Worm (Caenorhabditis elegans): ENCODE measurements around the gene aat-8.

The aat-8 gene

DNA sequence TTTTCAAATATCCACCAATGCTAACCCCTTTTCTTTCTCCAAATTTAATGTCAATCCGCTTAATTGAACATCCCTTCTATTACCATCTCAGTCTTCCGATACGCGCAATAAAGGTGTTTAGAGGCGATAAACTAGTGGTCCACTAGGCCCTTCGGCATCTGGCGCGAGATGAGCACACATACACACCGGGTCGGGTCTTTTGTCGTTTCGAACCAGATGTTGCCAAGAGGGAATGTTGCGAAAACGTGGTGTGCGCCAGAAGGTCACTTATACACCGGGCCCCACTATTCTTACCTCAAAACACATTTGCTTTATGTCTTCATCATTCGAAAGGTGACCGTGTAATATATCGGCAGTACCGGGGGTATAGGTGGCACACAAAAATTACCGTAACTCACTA, 20.8 kb downstream of the aat-8 start:
- peak; percentile 24 for TF ChIP-seq hmg-4 (GFP tag; optimal IDR thresholded peaks at IDR 0.05)
- no peak for TF ChIP-seq scrt-1 (GFP tag; IDR thresholded peaks at IDR 0.05)
- no peak for TF ChIP-seq hnd-1 (tag; optimal IDR thresholded peaks at IDR 0.05)
- TF ChIP-seq pes-1 (GFP tag; IDR thresholded peaks at IDR 0.05) = no peak
- TF ChIP-seq sea-1 (GFP tag; conservative IDR thresholded peaks at IDR 0.05) = no peak

DNA sequence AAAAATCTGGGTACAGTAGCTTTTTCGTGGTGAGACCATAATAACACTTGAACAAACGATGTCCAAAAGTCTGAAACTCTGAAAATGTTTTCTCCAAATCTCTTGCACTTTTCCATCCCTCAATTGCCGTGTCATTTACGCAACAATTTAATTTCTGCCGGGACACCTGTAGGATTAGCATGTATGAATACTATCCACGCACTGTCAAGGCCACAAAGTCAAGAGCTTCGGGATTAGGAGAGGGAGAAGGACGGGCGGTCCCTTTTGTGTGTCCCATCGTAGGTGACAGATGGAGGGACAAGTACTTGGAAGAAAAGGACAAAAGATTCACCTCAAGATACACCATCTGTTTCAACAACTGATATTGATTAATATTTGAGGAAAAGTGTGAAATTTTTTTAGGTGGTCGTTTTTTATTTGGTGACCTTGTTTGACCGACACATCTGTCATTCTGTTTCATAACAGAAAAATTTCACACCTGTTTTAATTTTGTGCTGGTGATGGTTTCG, 21.8 kb downstream of the aat-8 start:
- TF ChIP-seq ceh-36 (tag; optimal IDR thresholded peaks at IDR 0.05) = peak; percentile 43
- TF ChIP-seq pes-1 (GFP tag; IDR thresholded peaks at IDR 0.05) = no peak
- no peak for TF ChIP-seq B0310.2 (tag; optimal IDR thresholded peaks at IDR 0.05)

DNA sequence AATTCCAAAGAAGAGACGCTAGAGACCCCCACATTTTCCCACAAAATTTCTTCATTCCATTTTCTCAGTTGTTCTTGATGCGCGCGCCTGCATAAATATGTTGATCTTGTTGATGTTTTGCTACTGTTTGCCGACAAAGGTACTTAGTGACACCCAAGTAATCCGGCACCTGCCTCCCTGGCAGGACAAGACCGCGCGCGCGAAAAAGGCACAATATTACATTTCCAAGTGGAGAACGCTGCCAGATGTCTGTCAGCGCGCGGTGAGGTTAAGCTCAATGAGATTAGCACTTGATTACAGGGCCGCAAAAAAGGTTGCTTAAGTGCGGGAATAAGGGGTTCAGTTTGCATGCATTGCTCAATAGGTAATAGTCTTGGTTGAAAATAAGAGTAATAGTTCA, 23.2 kb downstream of the aat-8 start:
- TF ChIP-seq hmg-4 (GFP tag; optimal IDR thresholded peaks at IDR 0.05) = no peak
- no peak for TF ChIP-seq B0310.2 (tag; optimal IDR thresholded peaks at IDR 0.05)
- TF ChIP-seq ceh-36 (tag; optimal IDR thresholded peaks at IDR 0.05) = peak; percentile 47

DNA sequence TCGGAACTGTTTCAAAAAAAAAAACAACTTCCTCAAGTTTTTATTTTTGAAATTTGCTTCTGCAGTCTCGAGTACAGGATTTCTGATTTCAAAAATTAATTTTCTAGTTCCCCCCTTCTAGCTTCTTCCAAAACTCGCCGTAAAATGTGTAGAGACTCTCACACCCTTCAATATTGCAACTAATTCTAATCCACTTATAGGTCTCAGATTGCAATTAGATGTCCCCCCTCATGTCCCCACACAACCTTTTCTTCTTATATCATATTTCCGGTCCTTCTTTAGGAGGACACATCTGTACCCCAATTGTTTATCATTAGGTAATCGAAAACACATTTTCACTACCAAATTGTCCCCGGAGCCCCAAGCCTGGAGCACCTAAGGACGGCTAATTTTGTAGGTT, 24.4 kb downstream of the aat-8 start:
- TF ChIP-seq hmbx-1 (tag; optimal IDR thresholded peaks at IDR 0.05) = no peak
- no peak for TF ChIP-seq flt-1 (GFP tag; IDR thresholded peaks at IDR 0.05)
- TF ChIP-seq tra-4 (tag; optimal IDR thresholded peaks at IDR 0.05) = no peak
- no peak for TF ChIP-seq ceh-36 (tag; optimal IDR thresholded peaks at IDR 0.05)
- no peak for TF ChIP-seq B0310.2 (tag; optimal IDR thresholded peaks at IDR 0.05)
- TF ChIP-seq tbx-37 (GFP tag; conservative IDR thresholded peaks at IDR 0.05) = no peak
- no peak for TF ChIP-seq pes-1 (GFP tag; IDR thresholded peaks at IDR 0.05)
- TF ChIP-seq F13C5.2 (tag; optimal IDR thresholded peaks at IDR 0.05) = no peak
- no peak for TF ChIP-seq tbx-11 (GFP tag; IDR thresholded peaks at IDR 0.05)
- no peak for TF ChIP-seq hmg-4 (GFP tag; optimal IDR thresholded peaks at IDR 0.05)
- no peak for TF ChIP-seq ceh-13 (GFP tag; optimal IDR thresholded peaks at IDR 0.05)
- TF ChIP-seq sea-1 (GFP tag; conservative IDR thresholded peaks at IDR 0.05) = no peak
- TF ChIP-seq hnd-1 (tag; optimal IDR thresholded peaks at IDR 0.05) = no peak
- no peak for TF ChIP-seq aly-1 (tag; optimal IDR thresholded peaks at IDR 0.05)
- TF ChIP-seq scrt-1 (GFP tag; IDR thresholded peaks at IDR 0.05) = no peak
- TF ChIP-seq ets-7 (tag; optimal IDR thresholded peaks at IDR 0.05) = no peak
- TF ChIP-seq ama-1 (optimal IDR thresholded peaks at IDR 0.05) = no peak

DNA sequence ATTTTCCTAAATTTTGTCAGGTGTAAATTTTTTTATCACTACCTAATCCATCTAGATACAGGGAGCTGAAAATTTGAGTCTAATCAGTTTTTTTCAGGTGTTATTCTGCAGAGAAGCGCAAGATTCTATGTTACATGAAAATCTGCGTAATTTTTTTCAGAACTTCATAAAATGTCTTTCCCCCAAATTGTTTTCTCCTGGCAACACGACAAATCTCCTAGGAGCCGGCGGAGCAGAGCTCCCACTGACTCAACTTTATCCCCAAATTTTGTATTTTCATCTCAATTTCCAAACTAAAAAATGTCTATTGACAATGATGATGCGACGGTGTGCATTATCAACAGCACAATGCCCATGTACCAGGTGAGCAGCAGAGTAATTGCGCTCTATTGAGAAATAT, 25.4 kb downstream of the aat-8 start, which contains the start of gene F28F9.2:
F28F9.2 (plus strand) TSS at position 301 of the 400 bp plus-strand sequence.
- TF ChIP-seq tbx-11 (GFP tag; IDR thresholded peaks at IDR 0.05) (no peak), ama-1 (optimal IDR thresholded peaks at IDR 0.05) (no peak), pes-1 (GFP tag; IDR thresholded peaks at IDR 0.05) (no peak), hnd-1 (tag; optimal IDR thresholded peaks at IDR 0.05) (no peak), sea-1 (GFP tag; conservative IDR thresholded peaks at IDR 0.05) (no peak), hmg-4 (GFP tag; optimal IDR thresholded peaks at IDR 0.05) (no peak), scrt-1 (GFP tag; IDR thresholded peaks at IDR 0.05) (no peak), F13C5.2 (tag; optimal IDR thresholded peaks at IDR 0.05) (no peak), tbx-37 (GFP tag; conservative IDR thresholded peaks at IDR 0.05) (no peak), hmbx-1 (tag; optimal IDR thresholded peaks at IDR 0.05) (no peak), ceh-36 (tag; optimal IDR thresholded peaks at IDR 0.05) (no peak), ceh-13 (GFP tag; optimal IDR thresholded peaks at IDR 0.05) (no peak), flt-1 (GFP tag; IDR thresholded peaks at IDR 0.05) (no peak), B0310.2 (tag; optimal IDR thresholded peaks at IDR 0.05) (no peak), ets-7 (tag; optimal IDR thresholded peaks at IDR 0.05) (no peak), aly-1 (tag; optimal IDR thresholded peaks at IDR 0.05) (no peak), tra-4 (tag; optimal IDR thresholded peaks at IDR 0.05) (no peak)

DNA sequence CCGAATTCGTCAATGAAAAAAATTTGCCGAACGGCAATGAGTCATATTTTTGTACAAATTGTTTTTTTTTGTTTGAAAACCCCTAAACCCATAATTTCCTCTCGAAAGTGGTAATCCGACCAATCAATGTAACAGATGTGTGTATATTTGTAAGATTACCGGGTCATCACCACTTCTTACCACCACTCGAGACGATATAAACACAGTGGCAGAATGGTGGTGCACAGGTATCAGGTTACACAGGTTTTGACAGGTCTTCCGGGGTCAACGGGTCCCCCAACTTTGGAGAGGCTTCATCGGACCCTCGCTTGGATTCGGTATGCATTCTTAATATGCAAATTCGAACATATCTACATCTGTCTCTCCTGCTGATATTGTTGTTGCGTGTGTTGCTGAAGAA, 26.2 kb downstream of the aat-8 start:
- TF ChIP-seq scrt-1 (GFP tag; IDR thresholded peaks at IDR 0.05) (no peak), sea-1 (GFP tag; conservative IDR thresholded peaks at IDR 0.05) (no peak), B0310.2 (tag; optimal IDR thresholded peaks at IDR 0.05) (no peak), hmg-4 (GFP tag; optimal IDR thresholded peaks at IDR 0.05) (no peak), ama-1 (optimal IDR thresholded peaks at IDR 0.05) (no peak), hmbx-1 (tag; optimal IDR thresholded peaks at IDR 0.05) (no peak), ets-7 (tag; optimal IDR thresholded peaks at IDR 0.05) (no peak), ceh-36 (tag; optimal IDR thresholded peaks at IDR 0.05) (no peak), pes-1 (GFP tag; IDR thresholded peaks at IDR 0.05) (no peak)

DNA sequence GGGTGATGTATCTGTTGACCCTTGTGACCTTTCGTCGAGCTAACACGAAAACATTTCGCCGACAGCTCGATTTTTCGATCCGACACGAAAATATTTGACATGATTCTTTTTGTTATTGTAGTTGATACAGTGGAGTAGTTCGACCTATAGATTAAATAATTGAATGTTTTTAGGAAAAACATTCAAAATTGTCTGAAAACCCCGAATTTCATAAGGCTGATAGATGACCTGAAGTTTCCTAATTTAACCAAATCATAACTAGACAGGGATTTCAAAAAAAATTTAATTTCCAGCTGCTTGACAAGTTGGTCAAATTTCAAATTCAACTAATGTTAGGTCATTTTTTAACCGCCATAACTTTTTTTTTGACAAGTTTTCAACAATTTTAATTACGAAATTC, 29.8 kb downstream of the aat-8 start, which contains the start of gene cal-3:
cal-3 (minus strand) TSS at position 101 of the 400 bp plus-strand sequence.
- TF ChIP-seq tbx-37 (GFP tag; conservative IDR thresholded peaks at IDR 0.05) (no peak), flt-1 (GFP tag; IDR thresholded peaks at IDR 0.05) (no peak), sea-1 (GFP tag; conservative IDR thresholded peaks at IDR 0.05) (no peak), B0310.2 (tag; optimal IDR thresholded peaks at IDR 0.05) (no peak), pes-1 (GFP tag; IDR thresholded peaks at IDR 0.05) (no peak), ets-7 (tag; optimal IDR thresholded peaks at IDR 0.05) (no peak), ama-1 (optimal IDR thresholded peaks at IDR 0.05) (no peak), tra-4 (tag; optimal IDR thresholded peaks at IDR 0.05) (no peak), hnd-1 (tag; optimal IDR thresholded peaks at IDR 0.05) (no peak), scrt-1 (GFP tag; IDR thresholded peaks at IDR 0.05) (no peak), ceh-13 (GFP tag; optimal IDR thresholded peaks at IDR 0.05) (no peak), hmg-4 (GFP tag; optimal IDR thresholded peaks at IDR 0.05) (no peak), F13C5.2 (tag; optimal IDR thresholded peaks at IDR 0.05) (no peak), hmbx-1 (tag; optimal IDR thresholded peaks at IDR 0.05) (no peak), ceh-36 (tag; optimal IDR thresholded peaks at IDR 0.05) (no peak), aly-1 (tag; optimal IDR thresholded peaks at IDR 0.05) (no peak)

DNA sequence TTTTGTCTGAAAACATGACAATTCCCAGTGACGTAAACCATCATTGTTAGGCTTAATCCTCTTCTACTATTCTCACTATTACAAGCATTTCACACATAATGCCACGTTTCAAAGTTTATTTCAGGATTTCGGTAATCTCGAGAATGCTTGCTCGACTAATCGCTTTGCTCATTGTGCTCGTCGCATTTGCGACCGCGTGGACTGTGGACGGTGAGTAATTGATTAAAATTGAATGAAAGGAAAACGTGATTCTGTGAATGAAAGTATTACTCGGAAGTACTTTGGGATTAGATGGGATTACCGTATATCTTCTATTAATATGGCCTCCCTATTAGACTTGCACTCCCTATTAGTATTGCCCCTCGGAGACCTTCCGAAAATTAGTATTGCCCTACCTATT, 31.1 kb downstream of the aat-8 start:
- TF ChIP-seq sea-1 (GFP tag; conservative IDR thresholded peaks at IDR 0.05) (no peak), pes-1 (GFP tag; IDR thresholded peaks at IDR 0.05) (no peak), ceh-13 (GFP tag; optimal IDR thresholded peaks at IDR 0.05) (no peak), B0310.2 (tag; optimal IDR thresholded peaks at IDR 0.05) (no peak)

Measured in whole organism, early embryonic.